Worm (Caenorhabditis elegans) whole organism, young adult: ENCODE measurements around the gene poml-4.

ENCODE experiments used
- B0019.2 ChIP-seq: fragments of 200-800 bp; sonication (Bioruptor generic); conservative IDR thresholded peaks from 2 replicates; pipeline ENCODE4 v1.3.6; 2022; ENCODE audit warnings: missing genetic modification reagents, missing genetic modification characterization, missing compliant biosample characterization
- F52B5.7 ChIP-seq: sonication (generic microtip); optimal IDR thresholded peaks from 2 replicates; lab custom pipeline; 2016; ENCODE audit warnings: mild to moderate bottlenecking, missing genetic modification characterization, missing compliant biosample characterization
- K11D2.4 ChIP-seq: fragments of 200-800 bp; sonication (Bioruptor generic); IDR thresholded peaks from 2 replicates; pipeline ENCODE4 v1.3.6; 2022; ENCODE audit warnings: missing genetic modification reagents, missing genetic modification characterization, missing compliant biosample characterization
- Y67H2A.10 ChIP-seq: fragments of 200-800 bp; sonication (Bioruptor generic); conservative IDR thresholded peaks from 2 replicates; pipeline ENCODE4 v1.3.6; 2022; ENCODE audit warnings: missing genetic modification reagents, missing genetic modification characterization, missing compliant biosample characterization
- Y79H2A.3 ChIP-seq: fragments of 200-800 bp; sonication (Bioruptor generic); conservative IDR thresholded peaks from 2 replicates; pipeline ENCODE4 v1.3.6; 2022; ENCODE audit warnings: missing genetic modification reagents, missing genetic modification characterization, missing compliant biosample characterization
- akir-1 ChIP-seq: fragments of 200-800 bp; sonication (Bioruptor generic); optimal IDR thresholded peaks from 2 replicates; lab custom pipeline; 2018; ENCODE audit warnings: mild to moderate bottlenecking, missing genetic modification characterization, moderate library complexity, missing compliant biosample characterization
- aptf-3 ChIP-seq: fragments of 200-800 bp; sonication (Bioruptor generic); IDR thresholded peaks from 2 replicates; pipeline ENCODE4 v1.3.6; 2022; ENCODE audit warnings: missing genetic modification characterization, missing compliant biosample characterization
- attf-5 ChIP-seq: fragments of 200-800 bp; sonication (Bioruptor generic); optimal IDR thresholded peaks from 2 replicates; lab custom pipeline; 2018; ENCODE audit warnings: mild to moderate bottlenecking, missing genetic modification characterization, missing compliant biosample characterization
- bed-1 ChIP-seq: fragments of 200-800 bp; sonication (Bioruptor generic); IDR thresholded peaks from 2 replicates; pipeline ENCODE4 v1.3.6; 2022; ENCODE audit warnings: missing genetic modification reagents, missing genetic modification characterization, missing compliant biosample characterization
- cebp-2 ChIP-seq: fragments of 200-800 bp; sonication (Bioruptor generic); IDR thresholded peaks from 2 replicates; pipeline ENCODE4 v1.3.6; 2022; ENCODE audit warnings: missing genetic modification characterization, missing compliant biosample characterization
- ceh-100 ChIP-seq: fragments of 200-800 bp; sonication (Bioruptor generic); IDR thresholded peaks from 2 replicates; pipeline ENCODE4 v1.3.6; 2022; ENCODE audit warnings: missing genetic modification reagents, missing genetic modification characterization, missing compliant biosample characterization
- dox-1 ChIP-seq: fragments of 200-800 bp; sonication (Bioruptor generic); IDR thresholded peaks from 2 replicates; pipeline ENCODE4 v1.3.6; 2022; ENCODE audit warnings: missing genetic modification reagents, missing genetic modification characterization, missing compliant biosample characterization
- dpl-1 ChIP-seq: fragments of 150-350 bp; optimal IDR thresholded peaks from 2 replicates; lab custom pipeline; 2014; ENCODE audit warnings: missing biosample characterization, missing genetic modification reagents, missing genetic modification characterization
- gei-17 ChIP-seq: fragments of 200-800 bp; sonication (Bioruptor generic); optimal IDR thresholded peaks from 2 replicates; lab custom pipeline; 2018; ENCODE audit warnings: mild to moderate bottlenecking, missing genetic modification characterization, missing compliant biosample characterization
- hmg-1.2 ChIP-seq: fragments of 200-800 bp; sonication (Bioruptor generic); IDR thresholded peaks from 2 replicates; pipeline ENCODE4 v1.3.6; 2022; ENCODE audit warnings: missing genetic modification reagents, missing genetic modification characterization, missing compliant biosample characterization
- lag-1 ChIP-seq: fragments of 200-800 bp; sonication (Bioruptor generic); IDR thresholded peaks from 2 replicates; pipeline ENCODE4 v1.3.6; 2022; ENCODE audit warnings: missing genetic modification reagents, missing genetic modification characterization, missing compliant biosample characterization
- let-526 ChIP-seq: fragments of 200-800 bp; sonication (Bioruptor generic); IDR thresholded peaks from 2 replicates; pipeline ENCODE4 v1.3.6; 2022; ENCODE audit warnings: missing genetic modification reagents, missing genetic modification characterization, missing compliant biosample characterization
- let-607 ChIP-seq, 2 experiments: fragments of 200-800 bp in 1 of 2; sonication (Bioruptor generic) in 1 of 2; sonication (generic microtip) in 1 of 2; optimal IDR thresholded peaks; 2 replicates each; lab custom pipeline; 2016 to 2018; ENCODE audit warnings: mild to moderate bottlenecking in 2 of 2, missing compliant biosample characterization in 2 of 2, missing genetic modification characterization in 2 of 2, moderate library complexity in 2 of 2, missing genotype in 1 of 2
- lin-35 ChIP-seq, 3 experiments: fragments of 150-350 bp in 2 of 3; sonication (generic microtip) in 1 of 3; optimal IDR thresholded peaks; 2 replicates each; lab custom pipeline; 2014 to 2018; ENCODE audit warnings: missing biosample characterization in 3 of 3, missing genetic modification characterization in 3 of 3, missing genetic modification reagents in 3 of 3
- madf-10 ChIP-seq: sonication (generic microtip); optimal IDR thresholded peaks from 2 replicates; lab custom pipeline; 2016; ENCODE audit warnings: mild to moderate bottlenecking, missing genetic modification characterization, missing compliant biosample characterization
- madf-3 ChIP-seq: fragments of 200-800 bp; sonication (Bioruptor generic); IDR thresholded peaks from 2 replicates; pipeline ENCODE4 v1.3.6; 2022; ENCODE audit warnings: missing genetic modification reagents, missing genetic modification characterization, missing compliant biosample characterization
- mcd-1 ChIP-seq: fragments of 200-800 bp; sonication (Bioruptor generic); IDR thresholded peaks from 2 replicates; pipeline ENCODE4 v1.3.6; 2022; ENCODE audit warnings: missing genetic modification reagents, missing genetic modification characterization, missing compliant biosample characterization
- nfyb-1 ChIP-seq: fragments of 200-800 bp; sonication (Bioruptor generic); IDR thresholded peaks from 2 replicates; pipeline ENCODE4 v1.3.6; 2022; ENCODE audit warnings: missing genetic modification reagents, missing genetic modification characterization, missing compliant biosample characterization
- nhr-80 ChIP-seq: sonication (generic microtip); optimal IDR thresholded peaks from 2 replicates; lab custom pipeline; 2016; ENCODE audit warnings: missing genetic modification characterization, missing compliant biosample characterization
- sdz-38 ChIP-seq: sonication (generic microtip); optimal IDR thresholded peaks from 2 replicates; lab custom pipeline; 2016; ENCODE audit warnings: missing genotype, missing genetic modification characterization, missing compliant biosample characterization
- tbp1 ChIP-seq: fragments of 200-800 bp; sonication (Bioruptor generic); optimal IDR thresholded peaks from 2 replicates; lab custom pipeline; 2018; ENCODE audit warnings: mild to moderate bottlenecking, missing genetic modification characterization, missing compliant biosample characterization
- tbx-9 ChIP-seq: sonication (generic microtip); optimal IDR thresholded peaks from 2 replicates; lab custom pipeline; 2016; ENCODE audit warnings: borderline replicate concordance, missing genetic modification characterization, inconsistent platforms, missing compliant biosample characterization
- tlf-1 ChIP-seq: fragments of 200-800 bp; sonication (Bioruptor generic); optimal IDR thresholded peaks from 2 replicates; lab custom pipeline; 2018; ENCODE audit warnings: mild to moderate bottlenecking, missing genetic modification characterization, missing compliant biosample characterization
- unc-62 ChIP-seq: fragments of 150-350 bp; optimal IDR thresholded peaks from 2 replicates; lab custom pipeline; 2014; ENCODE audit warnings: missing biosample characterization, missing genetic modification reagents, missing genetic modification characterization
- zfh-2 ChIP-seq: fragments of 200-800 bp; sonication (Bioruptor generic); conservative IDR thresholded peaks from 2 replicates; pipeline ENCODE4 v1.3.6; 2022; ENCODE audit warnings: missing genetic modification reagents, missing genetic modification characterization, missing compliant biosample characterization
- zim-3 ChIP-seq: sonication (generic microtip); optimal IDR thresholded peaks from 2 replicates; lab custom pipeline; 2017; ENCODE audit warnings: mild to moderate bottlenecking, missing genetic modification characterization, moderate library complexity, missing compliant biosample characterization
- ztf-25 ChIP-seq: fragments of 200-800 bp; sonication (Bioruptor generic); IDR thresholded peaks from 2 replicates; pipeline ENCODE4 v1.3.6; 2022; ENCODE audit warnings: missing genetic modification reagents, missing genetic modification characterization, missing compliant biosample characterization
- ztf-28 ChIP-seq: fragments of 200-800 bp; sonication (Bioruptor generic); IDR thresholded peaks from 2 replicates; pipeline ENCODE4 v1.3.6; 2022; ENCODE audit warnings: missing genetic modification reagents, missing genetic modification characterization, missing compliant biosample characterization
- ztf-3 ChIP-seq: fragments of 200-800 bp; sonication (Bioruptor generic); optimal IDR thresholded peaks from 2 replicates; lab custom pipeline; 2018; ENCODE audit warnings: mild to moderate bottlenecking, missing genetic modification characterization, missing compliant biosample characterization

Gene poml-4

ce11 chrII:1576772-1577171 lies 36.0 kb downstream of the poml-4 start:
- TF ChIP-seq unc-62 (no peak), nhr-80 (peak; percentile 72), K11D2.4 (GFP tag; lab: Robert Waterston, UW) (no peak), Y67H2A.10 (GFP tag; lab: Robert Waterston, UW) (no peak), akir-1 (GFP tag; lab: Kevin White, UChicago) (no peak), dox-1 (GFP tag; lab: Robert Waterston, UW) (peak; percentile 38; the same call in 1 of the 2 replicates), madf-10 (tag; lab: Kevin White, UChicago) (no peak)
- TF ChIP-seq, all 124 proteins: peak for 2

- no peak for TF ChIP-seq aptf-3 (GFP tag; lab: Robert Waterston, UW)
- TF ChIP-seq zfh-2 (GFP tag; lab: Robert Waterston, UW): no peak
- peak; percentile 22 for TF ChIP-seq nhr-80
- TF ChIP-seq gei-17: no peak
Observed at ce11 chrII:1579886-1580285, 39.2 kb downstream of the poml-4 start, which contains the start of gene math-38. Gene math-38 (minus strand): TSS chrII:1579986.

ce11 chrII:1584140-1584539 lies 43.4 kb downstream of the poml-4 start, which contains the start of gene clec-21:
Gene clec-21 (minus strand): TSS chrII:1584240.
- TF ChIP-seq ztf-3 (GFP tag; lab: Kevin White, UChicago): no peak
- TF ChIP-seq cebp-2 (GFP tag; lab: Robert Waterston, UW): no peak
- no peak for TF ChIP-seq lag-1 (GFP tag; lab: Robert Waterston, UW)
- TF ChIP-seq K11D2.4 (GFP tag; lab: Robert Waterston, UW): no peak
- TF ChIP-seq bed-1 (GFP tag; lab: Robert Waterston, UW): no peak

ce11 chrII:1586305-1586704 lies 45.6 kb downstream of the poml-4 start, which contains the start of gene T07H3.8:
Gene T07H3.8 (plus strand): TSS chrII:1586605.
- TF ChIP-seq madf-3 (no peak), attf-5 (no peak), tbx-9 (no peak), tbp1 (GFP tag; lab: Kevin White, UChicago) (no peak), ztf-25 (GFP tag; lab: Robert Waterston, UW) (no peak), lin-35 (GFP tag; optimal IDR thresholded peaks at IDR 0.05; lab: Kevin White, UChicago) (no peak), sdz-38 (tag; lab: Kevin White, UChicago) (no peak)
- TF ChIP-seq, all 124 proteins: peak for 0

- TF ChIP-seq gei-17 (no peak), F52B5.7 (no peak), tlf-1 (no peak), let-526 (no peak), B0019.2 (GFP tag; lab: Robert Waterston, UW) (no peak), mcd-1 (GFP tag; lab: Robert Waterston, UW) (no peak), nfyb-1 (GFP tag; lab: Robert Waterston, UW) (no peak), akir-1 (GFP tag; lab: Kevin White, UChicago) (no peak), ceh-100 (GFP tag; lab: Robert Waterston, UW) (no peak), Y79H2A.3 (no peak), zim-3 (tag; lab: Kevin White, UChicago) (no peak), hmg-1.2 (GFP tag; lab: Robert Waterston, UW) (no peak), let-607 (tag; optimal IDR thresholded peaks at IDR 0.05; lab: Kevin White, UChicago) (no peak), ztf-28 (GFP tag; lab: Robert Waterston, UW) (no peak), dpl-1 (no peak), zfh-2 (GFP tag; lab: Robert Waterston, UW) (no peak)
Observed at ce11 chrII:1589845-1590244, 49.1 kb downstream of the poml-4 start, which contains the start of gene T07H3.7. Gene T07H3.7 (minus strand): TSS chrII:1589945.
